Worm (Caenorhabditis elegans): ENCODE results near the gene H20J04.7.

H20J04.7 gene

DNA sequence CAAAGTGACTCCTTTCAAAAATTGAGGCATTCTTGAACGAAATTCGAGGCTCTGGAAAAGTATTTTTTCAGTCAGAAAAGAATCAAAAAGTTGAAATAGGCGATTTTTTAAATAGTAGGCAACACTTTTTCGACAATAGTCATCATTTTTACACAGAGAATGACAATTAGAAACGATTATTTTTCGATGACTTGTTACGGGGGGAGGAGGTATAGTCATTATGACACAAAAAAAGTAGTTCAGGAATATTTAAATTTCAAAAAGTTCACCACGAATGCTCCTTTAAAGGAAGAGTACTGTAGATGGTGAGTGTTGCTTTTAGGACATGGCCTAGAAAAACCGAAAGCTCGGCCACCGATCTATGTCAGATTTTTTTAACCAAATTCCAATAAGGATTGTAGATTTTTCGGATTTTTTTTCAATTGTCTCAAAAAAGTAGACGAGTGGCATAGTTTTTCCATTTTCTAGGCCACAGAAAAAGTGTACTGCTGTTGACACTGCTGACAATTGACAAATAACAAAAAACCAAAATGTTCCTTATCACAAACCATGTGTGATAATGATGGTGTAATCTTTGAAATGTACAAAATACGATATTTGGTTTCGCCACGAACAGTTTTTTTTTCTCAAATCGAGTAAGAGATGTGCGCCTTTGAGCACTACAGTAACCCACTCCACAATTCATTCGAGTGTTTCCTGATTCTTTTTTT lies 48.0 kb downstream of the H20J04.7 start, which contains the start of gene Y52E8A.3:
Gene Y52E8A.3, minus strand, starts transcription at position 51 of the 710 bp plus-strand sequence.
- no peak for TF ChIP-seq elt-3 (tag; optimal IDR thresholded peaks at IDR 0.05)
- TF ChIP-seq nhr-28 (tag; optimal IDR thresholded peaks at IDR 0.05) = no peak
- no peak for TF ChIP-seq lin-13 (GFP tag; optimal IDR thresholded peaks at IDR 0.05)
- TF ChIP-seq C04F5.9 (tag; optimal IDR thresholded peaks at IDR 0.05) = no peak
- TF ChIP-seq snu-23 (GFP tag; optimal IDR thresholded peaks at IDR 0.05) = no peak
- no peak for TF ChIP-seq tbx-2 (tag; optimal IDR thresholded peaks at IDR 0.05)
- TF ChIP-seq nhr-19 (GFP tag; conservative IDR thresholded peaks at IDR 0.05) = no peak
- TF ChIP-seq hpl-2 (GFP tag; optimal IDR thresholded peaks at IDR 0.05) = no peak
- TF ChIP-seq mef-2 (tag; optimal IDR thresholded peaks at IDR 0.05) = no peak
- TF ChIP-seq Y116A8C.19 (tag; optimal IDR thresholded peaks at IDR 0.05; ENCODE audit: borderline replicate concordance) = no peak
- no peak for TF ChIP-seq tlp-1 (tag; optimal IDR thresholded peaks at IDR 0.05)
- TF ChIP-seq sptf-1 (tag; optimal IDR thresholded peaks at IDR 0.05) = no peak
- TF ChIP-seq mab-9 (GFP tag; IDR thresholded peaks at IDR 0.05) = no peak
- TF ChIP-seq unc-30 (tag; optimal IDR thresholded peaks at IDR 0.05) = no peak
- no peak for TF ChIP-seq nhr-84 (tag; optimal IDR thresholded peaks at IDR 0.05)
- no peak for TF ChIP-seq nhr-12 (tag; optimal IDR thresholded peaks at IDR 0.05)
- no peak for TF ChIP-seq ztf-11 (tag; optimal IDR thresholded peaks at IDR 0.05)
